Worm (Caenorhabditis elegans) whole organism, mixed stage, embryonic: Measurements from ENCODE around the gene emb-30.

ENCODE experiments used
- lin-32 ChIP-seq: fragments of 200-800 bp; sonication (Bioruptor generic); optimal IDR thresholded peaks from 2 replicates; lab custom pipeline; 2018; ENCODE audit warnings: mild to moderate bottlenecking, missing genetic modification characterization, missing compliant biosample characterization
- mep-1 ChIP-seq: fragments of 150-350 bp; optimal IDR thresholded peaks from 2 replicates; lab custom pipeline; 2017; ENCODE audit warnings: missing biosample characterization, missing genetic modification reagents, missing genetic modification characterization, inconsistent platforms
- nhr-28 ChIP-seq: fragments of 150-350 bp; optimal IDR thresholded peaks from 2 replicates; lab custom pipeline; 2014; ENCODE audit warnings: missing biosample characterization, missing genetic modification characterization
- nhr-76 ChIP-seq: sonication (generic microtip); optimal IDR thresholded peaks from 2 replicates; lab custom pipeline; 2017; ENCODE audit warnings: missing biosample characterization, missing genetic modification characterization
- pha-4 ChIP-seq: fragments of 150-350 bp; optimal IDR thresholded peaks from 2 replicates; lab custom pipeline; 2018; ENCODE audit warnings: missing biosample characterization, missing genetic modification reagents, missing genetic modification characterization
- sptf-1 ChIP-seq: sonication (generic microtip); optimal IDR thresholded peaks from 2 replicates; lab custom pipeline; 2017; ENCODE audit warnings: mild to moderate bottlenecking, missing genetic modification characterization, moderate library complexity, missing compliant biosample characterization
- unc-39 ChIP-seq: fragments of 150-350 bp; optimal IDR thresholded peaks from 2 replicates; lab custom pipeline; 2014; ENCODE audit warnings: missing biosample characterization, missing genetic modification characterization
- unc-62 ChIP-seq: fragments of 150-350 bp; optimal IDR thresholded peaks from 2 replicates; lab custom pipeline; 2014; ENCODE audit warnings: missing biosample characterization, missing genetic modification reagents, missing genetic modification characterization

- no peak for TF ChIP-seq unc-62 (GFP tag; lab: Kevin White, UChicago)
- no peak for TF ChIP-seq pha-4 (tag; lab: Kevin White, UChicago)
- no peak for TF ChIP-seq unc-39 (tag; lab: Kevin White, UChicago)
- TF ChIP-seq nhr-76 (tag; lab: Kevin White, UChicago): no peak
- no peak for TF ChIP-seq mep-1 (tag; lab: Kevin White, UChicago)
- TF ChIP-seq nhr-28 (tag; lab: Kevin White, UChicago): no peak
- no peak for TF ChIP-seq lin-32
- TF ChIP-seq sptf-1 (tag; lab: Kevin White, UChicago): no peak
These were observed 50.3 kb downstream of the emb-30 start for ce11 chrIII:9390924-9391323.
